Worm (Caenorhabditis elegans) whole organism, young adult: Measurements from ENCODE around the gene ceh-43.

ENCODE experiments used
- nfya-1 ChIP-seq: sonication (generic microtip); optimal IDR thresholded peaks from 2 replicates; lab custom pipeline; 2017; ENCODE audit warnings: antibody characterized with exemption, missing compliant biosample characterization, missing genetic modification characterization, borderline replicate concordance; ENCODE audit not compliant: insufficient read depth
- snpc-4 ChIP-seq, 5 experiments: fragments of 150-350 bp in 1 of 5; sonication (generic microtip) in 4 of 5; optimal IDR thresholded peaks; 2 replicates each; lab custom pipeline; 2014 to 2018; ENCODE audit warnings: missing genetic modification characterization in 5 of 5, missing biosample characterization in 3 of 5, antibody characterized with exemption in 2 of 5, mild to moderate bottlenecking in 2 of 5, missing compliant biosample characterization in 2 of 5, missing genotype in 2 of 5, moderate library complexity in 2 of 5, missing genetic modification reagents in 1 of 5

DNA sequence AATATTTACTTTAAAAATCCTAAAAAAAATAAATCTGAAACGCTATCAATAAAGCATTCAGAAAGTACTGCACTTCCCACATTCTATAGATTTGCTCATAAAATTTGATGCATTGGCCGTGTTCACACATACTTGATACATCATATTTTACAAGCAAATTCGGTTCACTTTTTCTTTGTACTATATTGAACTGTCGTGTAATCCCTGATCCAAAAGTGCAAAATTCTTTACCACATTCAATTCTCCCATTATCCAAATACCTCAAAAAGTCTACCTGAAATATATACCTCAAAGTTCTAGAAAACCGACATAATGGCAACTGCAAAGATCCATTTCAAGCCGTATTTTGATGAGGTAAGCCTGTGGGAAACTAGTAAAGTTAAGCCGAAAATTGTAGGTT lies 8.0 kb downstream of the ceh-43 start, which contains the start of gene nex-3:
- TF ChIP-seq nfya-1 (tag; lab: Kevin White, UChicago) (no peak), snpc-4 (GFP tag; optimal IDR thresholded peaks at IDR 0.05; lab: Kevin White, UChicago) (no peak), snpc-4 (tag; optimal IDR thresholded peaks at IDR 0.05; lab: Kevin White, UChicago) (no peak)
